Fruit fly (Drosophila melanogaster): ENCODE measurements around the gene CG14711.

CG14711 gene

DNA sequence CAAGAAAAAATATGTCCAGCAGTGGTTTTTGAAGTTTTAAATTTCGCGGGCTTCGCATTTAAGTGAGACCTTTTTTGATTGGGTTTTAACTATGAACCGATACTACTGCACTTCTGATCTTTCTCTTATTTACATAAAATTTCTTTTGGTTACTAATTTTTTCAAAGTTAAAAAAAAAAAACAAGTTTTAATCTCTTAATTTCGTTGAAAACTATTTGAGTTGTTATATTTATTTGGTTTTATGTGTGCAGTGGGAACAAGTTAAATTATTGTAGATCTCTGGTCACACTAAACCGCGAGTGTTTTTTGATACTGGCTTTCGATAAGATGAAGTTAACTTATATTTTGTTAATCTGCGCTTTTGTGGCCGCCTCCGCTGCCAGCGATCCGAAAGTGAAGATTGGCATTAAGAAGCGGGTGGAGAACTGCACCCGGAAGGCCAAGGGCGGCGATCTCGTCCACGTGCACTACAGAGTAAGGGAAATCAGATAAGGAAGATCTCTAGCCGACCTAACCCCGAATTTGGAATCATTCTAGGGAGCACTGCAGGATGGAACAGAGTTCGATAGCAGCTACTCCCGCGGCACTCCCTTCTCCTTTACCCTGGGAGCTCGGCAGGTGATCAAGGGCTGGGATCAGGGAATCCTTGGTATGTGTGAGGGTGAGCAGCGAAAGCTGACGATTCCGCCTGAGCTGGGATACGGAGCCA, 51.0 kb downstream of the CG14711 start, which contains the start of gene CG14715 (continued):
- peak; percentile 43 for TF ChIP-seq bab2 (GFP tag; optimal IDR thresholded peaks at IDR 0.05)
- no peak for TF ChIP-seq cad (GFP tag; optimal IDR thresholded peaks at IDR 0.05)
- TF ChIP-seq CG2202 (tag; optimal IDR thresholded peaks at IDR 0.05) = no peak
- peak; percentile 9 for TF ChIP-seq CG12236 (GFP tag; optimal IDR thresholded peaks at IDR 0.05)
- peak; percentile 51 for TF ChIP-seq Sox102F (GFP tag; optimal IDR thresholded peaks at IDR 0.05)
- TF ChIP-seq gro (GFP tag; optimal IDR thresholded peaks at IDR 0.05) = peak; percentile 28
- TF ChIP-seq CG15269 (tag; optimal IDR thresholded peaks at IDR 0.05) = peak; percentile 36
- no peak for TF ChIP-seq Oaz (GFP tag; IDR thresholded peaks at IDR 0.05)
- TF ChIP-seq CG6813 (GFP tag; optimal IDR thresholded peaks at IDR 0.05) = no peak
- TF ChIP-seq CG4360 (GFP tag; IDR thresholded peaks at IDR 0.05) = no peak
- TF ChIP-seq CG32772 (GFP tag; IDR thresholded peaks at IDR 0.05) = no peak
- TF ChIP-seq Bgb (GFP tag; IDR thresholded peaks at IDR 0.05; ENCODE audit: partially characterized antibody) = 0 out of 2 replicates have a peak, but pooled peaks have one; percentile 28
- TF ChIP-seq CG14965 (GFP tag; optimal IDR thresholded peaks at IDR 0.05; ENCODE audit: borderline replicate concordance) = no peak
- no peak for TF ChIP-seq CG12104 (GFP tag; optimal IDR thresholded peaks at IDR 0.05)
- TF ChIP-seq CG2889 (GFP tag; IDR thresholded peaks at IDR 0.05) = no peak
- TF ChIP-seq wdn (GFP tag; IDR thresholded peaks at IDR 0.05) = no peak
- TF ChIP-seq CG17612 (GFP tag; IDR thresholded peaks at IDR 0.05) = no peak
- no peak for TF ChIP-seq CG13296 (GFP tag; optimal IDR thresholded peaks at IDR 0.05)
- peak; percentile 37 for TF ChIP-seq pum (GFP tag; optimal IDR thresholded peaks at IDR 0.05)
- TF ChIP-seq CG17829 (tag; optimal IDR thresholded peaks at IDR 0.05) = peak; percentile 28
- no peak for TF ChIP-seq gsb-n (tag; optimal IDR thresholded peaks at IDR 0.05)
- no peak for TF ChIP-seq CG10321 (GFP tag; IDR thresholded peaks at IDR 0.05)
- peak; percentile 49 for TF ChIP-seq sisA (GFP tag; IDR thresholded peaks at IDR 0.05)
- TF ChIP-seq esg (GFP tag; conservative IDR thresholded peaks at IDR 0.05) = no peak; the same call in 1 of the 2 replicates
- no peak for TF ChIP-seq CG5245 (GFP tag; optimal IDR thresholded peaks at IDR 0.05)
- TF ChIP-seq bigmax (GFP tag; optimal IDR thresholded peaks at IDR 0.05) = peak; percentile 30
- TF ChIP-seq Xrp1 (GFP tag; IDR thresholded peaks at IDR 0.05) = peak; percentile 56; the same call in 1 of the 2 replicates
- no peak for TF ChIP-seq Gsc (GFP tag; IDR thresholded peaks at IDR 0.05)
- TF ChIP-seq scrt (GFP tag; optimal IDR thresholded peaks at IDR 0.05) = no peak
- TF ChIP-seq Vsx1 (GFP tag; optimal IDR thresholded peaks at IDR 0.05) = no peak
- TF ChIP-seq CG18619 (GFP tag; optimal IDR thresholded peaks at IDR 0.05) = no peak
- no peak for TF ChIP-seq Mad (GFP tag; optimal IDR thresholded peaks at IDR 0.05)
- peak; percentile 19 for TF ChIP-seq CG4820 (GFP tag; optimal IDR thresholded peaks at IDR 0.05)
- TF ChIP-seq CG13775 (GFP tag; optimal IDR thresholded peaks at IDR 0.05) = peak; percentile 45
- TF ChIP-seq MTF-1 (GFP tag; optimal IDR thresholded peaks at IDR 0.05; ENCODE audit: borderline replicate concordance) = no peak
- TF ChIP-seq CG31224 (GFP tag; IDR thresholded peaks at IDR 0.05) = no peak
- no peak for TF ChIP-seq Sox100B (GFP tag; optimal IDR thresholded peaks at IDR 0.05)
- peak; percentile 89 for TF ChIP-seq Dp (GFP tag; optimal IDR thresholded peaks at IDR 0.05)
- TF ChIP-seq mam (GFP tag; optimal IDR thresholded peaks at IDR 0.05) = peak; percentile 44
- TF ChIP-seq CG3847 (GFP tag; IDR thresholded peaks at IDR 0.05) = peak; percentile 72
- peak; percentile 57 for TF ChIP-seq E2f1 (GFP tag; IDR thresholded peaks at IDR 0.05)
- TF ChIP-seq zen2 (GFP tag; IDR thresholded peaks at IDR 0.05; ENCODE audit: partially characterized antibody) = no peak
- peak; percentile 10 for TF ChIP-seq exex (tag; optimal IDR thresholded peaks at IDR 0.05)
- no peak for TF ChIP-seq seq (GFP tag; IDR thresholded peaks at IDR 0.05)
- peak; percentile 5 for TF ChIP-seq dmrt99B (tag; optimal IDR thresholded peaks at IDR 0.05)
- TF ChIP-seq kay (GFP tag; optimal IDR thresholded peaks at IDR 0.05) = peak; percentile 11
- TF ChIP-seq PHDP (tag; optimal IDR thresholded peaks at IDR 0.05) = peak; percentile 28
- no peak for TF ChIP-seq hb (GFP tag; IDR thresholded peaks at IDR 0.05; ENCODE audit: partially characterized antibody)
- peak; percentile 38 for TF ChIP-seq Atf3 (GFP tag; optimal IDR thresholded peaks at IDR 0.05)
- no peak for TF ChIP-seq ac (GFP tag; optimal IDR thresholded peaks at IDR 0.05)

All from whole organism, embryonic.